Fruit fly (Drosophila melanogaster) whole organism, larva: ENCODE results near the gene CG7131.

ENCODE experiments used
- noc ChIP-seq: fragments of 200-800 bp; sonication (Bioruptor generic); optimal IDR thresholded peaks from 3 replicates; lab custom pipeline; 2019; ENCODE audit warnings: missing biosample characterization, mild to moderate bottlenecking, missing genetic modification characterization, moderate library complexity

The CG7131 gene

DNA sequence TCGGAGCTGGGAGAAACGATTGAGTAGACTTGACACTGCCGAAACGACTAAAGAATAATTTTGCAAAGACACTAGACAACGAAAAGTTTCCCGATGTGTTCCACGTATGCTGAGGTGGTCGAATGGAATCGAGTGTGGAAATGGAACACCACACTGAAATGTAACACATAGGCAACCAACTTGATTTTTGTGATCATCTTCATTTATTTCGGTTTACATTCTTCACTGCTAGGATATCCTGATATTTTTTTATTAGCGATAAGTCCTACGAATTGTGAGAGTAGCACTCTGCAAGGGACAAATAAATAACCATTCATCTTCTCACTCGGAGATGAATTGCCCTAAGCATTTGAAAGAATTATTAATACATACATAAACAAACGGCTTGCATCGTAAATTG is at the start of gene CG7131:
Gene CG7131 (minus strand): TSS at position 101 of the 400 bp plus-strand sequence.
- TF ChIP-seq noc (tag; lab: Kevin White, UChicago): no peak

DNA sequence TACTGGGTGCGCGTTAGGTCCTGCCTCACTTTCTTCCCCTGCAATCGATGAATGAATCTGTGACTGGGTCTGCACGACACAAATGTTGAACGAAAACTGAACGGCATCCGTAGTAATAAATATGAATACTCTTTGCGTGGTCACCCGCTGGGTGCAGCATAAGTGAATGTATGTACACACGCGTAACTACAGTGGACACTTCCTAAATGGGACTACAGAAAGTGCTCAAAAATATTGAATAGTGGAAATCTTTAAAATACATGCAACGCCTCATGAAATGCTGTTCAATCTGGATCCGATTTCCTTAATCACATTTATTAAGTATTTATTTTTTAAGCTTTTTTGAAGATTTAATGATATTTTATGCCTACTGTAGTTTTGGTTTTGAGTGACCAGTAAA is 40.3 kb upstream of the CG7131 start, which contains the start of gene naz:
Gene naz (minus strand): TSS at position 101 of the 400 bp plus-strand sequence.
- TF ChIP-seq noc (tag; lab: Kevin White, UChicago): no peak

DNA sequence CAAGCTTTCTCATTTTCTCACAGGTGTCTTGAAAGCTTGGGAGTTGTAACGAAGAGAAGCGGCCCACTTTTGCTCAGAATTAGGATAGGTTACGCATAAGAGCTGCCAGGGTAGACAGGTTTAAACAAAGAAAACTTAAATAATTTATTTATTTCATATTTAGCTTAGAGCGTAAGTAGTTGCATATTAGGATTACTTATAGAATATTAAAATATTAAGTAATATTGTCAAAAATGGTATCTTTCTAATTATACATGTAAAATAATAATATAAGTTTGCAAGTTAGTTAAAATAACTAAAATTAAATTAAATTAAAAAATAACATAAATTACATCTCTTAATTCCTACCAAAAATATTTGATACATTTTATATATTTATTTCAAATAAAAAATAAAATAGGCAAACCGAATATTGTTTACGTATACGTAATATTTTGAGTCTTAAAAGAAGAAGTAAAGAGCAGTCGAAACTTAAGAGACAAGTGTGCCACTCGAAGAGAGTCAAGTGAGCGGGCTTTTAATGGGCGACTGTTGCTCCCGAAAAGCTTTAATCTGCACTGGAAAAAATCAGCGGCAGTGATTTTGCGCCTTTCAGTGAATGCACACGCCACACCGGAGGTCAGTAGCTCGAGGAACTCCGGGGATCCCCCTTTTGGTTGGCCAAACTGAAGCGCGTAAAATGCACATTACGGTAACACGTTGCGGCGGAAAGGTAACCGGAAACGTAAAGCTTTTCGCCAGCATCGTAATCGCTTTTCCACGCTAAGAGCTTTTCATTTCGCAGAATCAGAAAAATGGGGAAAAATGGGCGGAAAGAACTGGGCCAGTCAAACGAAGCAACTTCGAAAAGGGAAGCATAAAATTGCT is 26.5 kb upstream of the CG7131 start:
- no peak for TF ChIP-seq noc (tag; lab: Kevin White, UChicago)

DNA sequence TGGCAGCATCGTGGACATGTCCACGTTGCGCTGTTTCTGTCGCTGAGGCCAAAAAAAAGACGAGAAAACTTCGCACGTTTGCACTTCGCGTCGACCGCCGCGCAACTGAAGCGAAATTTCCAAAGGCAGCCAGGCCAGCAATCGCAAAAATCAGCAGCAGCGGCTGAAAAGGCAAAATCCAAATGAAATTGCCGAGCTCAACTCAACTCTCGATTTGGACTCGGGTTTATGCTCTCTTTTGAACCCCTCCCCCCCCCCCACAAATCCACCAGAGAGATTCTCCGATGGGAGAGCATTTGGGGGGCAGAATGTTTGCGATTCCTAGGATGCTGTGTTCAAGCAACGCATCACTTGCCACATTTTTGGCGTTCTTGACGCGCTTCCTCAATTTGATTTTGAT is 25.7 kb upstream of the CG7131 start, which contains the start of gene PKD:
Gene PKD (minus strand): TSS at position 88 of the 400 bp plus-strand sequence.
- no peak for TF ChIP-seq noc (tag; lab: Kevin White, UChicago)

DNA sequence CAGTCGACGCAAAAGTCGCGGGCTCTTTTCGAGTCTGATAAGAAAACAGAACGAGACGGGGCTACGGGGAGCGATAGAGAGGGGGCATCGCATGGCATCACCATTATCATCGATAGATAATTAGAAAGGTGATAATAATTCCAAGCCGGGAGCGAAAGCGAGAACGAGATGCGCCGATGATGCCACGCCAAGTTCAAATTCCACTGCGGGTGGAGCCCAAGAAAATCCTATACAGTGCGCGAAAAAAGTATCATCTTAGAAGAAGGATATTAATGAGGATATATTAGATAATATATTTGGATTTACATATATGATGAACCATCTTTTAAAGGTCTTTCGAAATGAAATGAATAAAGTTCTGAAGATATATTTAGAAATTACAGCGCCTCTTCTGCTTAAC is 24.2 kb upstream of the CG7131 start:
- TF ChIP-seq noc (tag; lab: Kevin White, UChicago): peak; percentile 30

DNA sequence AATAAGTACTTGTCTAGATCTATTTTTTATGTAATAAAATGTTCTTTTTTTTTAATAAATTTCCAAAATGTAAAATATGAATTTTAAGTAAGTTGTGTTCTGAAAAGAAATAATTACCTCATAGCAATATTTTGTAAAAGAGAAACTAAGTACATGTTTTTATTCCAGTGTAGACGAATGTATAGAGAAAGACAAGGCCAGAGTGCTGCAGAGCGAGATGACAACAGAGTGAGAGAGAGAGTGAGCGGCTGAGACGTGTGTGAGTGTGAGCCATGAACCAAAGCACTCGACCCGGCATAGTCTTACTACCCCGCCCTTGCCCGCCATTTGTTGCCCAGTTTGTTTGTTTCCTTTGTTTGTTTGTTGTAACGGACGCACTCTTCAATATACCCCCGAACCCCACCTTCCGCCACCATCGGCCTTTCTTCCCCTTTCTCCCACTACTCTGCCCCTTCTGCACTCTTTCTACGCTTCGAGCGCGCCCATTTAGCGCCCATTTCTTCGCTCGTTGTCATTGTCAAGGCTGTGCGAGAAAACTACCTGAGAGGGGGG is 22.9 kb upstream of the CG7131 start:
- TF ChIP-seq noc (tag; lab: Kevin White, UChicago): peak; percentile 10

DNA sequence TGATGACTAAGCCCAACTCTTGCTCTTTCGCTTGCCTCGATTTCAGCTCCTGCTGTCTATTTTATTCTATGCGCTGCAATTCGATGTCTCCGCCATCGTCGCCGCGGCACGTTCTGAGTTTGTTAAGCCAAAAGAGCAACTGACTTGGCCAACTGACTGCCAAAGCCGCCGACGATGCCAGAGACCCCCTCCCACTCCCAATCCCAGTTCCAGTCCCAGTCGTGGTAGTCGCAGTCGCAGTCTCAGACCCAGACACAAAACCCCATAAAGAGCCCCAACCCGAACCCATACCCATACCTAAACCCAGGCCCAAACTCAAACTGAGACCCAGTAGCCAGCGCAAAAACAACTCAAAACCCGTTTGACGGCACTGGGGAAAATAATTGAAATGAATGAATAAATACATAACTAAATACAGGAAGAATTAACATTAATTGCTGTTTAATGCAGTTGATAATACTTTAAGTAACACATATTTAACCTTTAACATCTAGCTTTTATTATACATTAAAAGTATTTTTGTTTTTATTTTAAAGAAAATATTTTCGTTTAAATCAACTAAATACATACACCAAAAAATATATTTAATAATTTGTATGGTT is 22.3 kb upstream of the CG7131 start:
- no peak for TF ChIP-seq noc (tag; lab: Kevin White, UChicago)

DNA sequence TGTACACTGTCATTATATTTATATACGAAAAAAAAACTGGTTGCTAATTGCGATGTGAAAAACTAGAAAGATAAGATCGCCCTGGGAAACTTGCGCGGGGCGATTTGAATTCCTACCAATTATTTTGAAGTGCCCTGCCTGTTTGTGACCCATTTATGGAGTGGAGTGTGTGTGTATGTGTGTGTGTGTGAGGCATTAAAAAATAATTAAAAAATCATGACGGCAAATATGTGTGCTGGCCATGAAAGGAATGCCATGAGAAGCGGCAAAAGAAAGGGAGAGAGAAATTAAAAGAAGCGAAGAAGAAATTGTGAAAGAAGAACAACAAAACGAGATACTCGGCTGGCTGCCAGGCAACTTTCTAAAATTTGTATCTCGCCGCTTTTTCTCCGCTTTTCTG is 21.3 kb upstream of the CG7131 start:
- TF ChIP-seq noc (tag; lab: Kevin White, UChicago): no peak

DNA sequence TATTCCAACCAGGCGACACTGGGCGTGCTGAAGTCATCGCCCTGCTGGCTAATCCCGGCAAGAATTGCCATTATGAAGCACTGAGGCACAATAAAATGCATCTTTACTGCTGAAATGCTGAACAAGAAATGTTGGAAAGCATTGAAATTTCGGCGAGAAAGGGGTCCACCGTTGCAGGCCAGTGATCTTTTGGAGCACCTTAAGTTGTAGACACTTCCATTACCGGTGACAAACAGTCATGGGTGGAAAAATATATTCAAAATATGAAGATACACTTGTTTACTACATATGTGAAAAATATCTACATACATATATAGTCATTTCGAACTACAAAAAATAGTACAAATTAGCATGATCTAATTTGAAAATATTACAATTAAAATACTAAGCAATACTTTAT is 14.2 kb upstream of the CG7131 start, which contains the start of gene CG7126:
Gene CG7126 (minus strand): TSS at position 101 of the 400 bp plus-strand sequence.
- TF ChIP-seq noc (tag; lab: Kevin White, UChicago): no peak

DNA sequence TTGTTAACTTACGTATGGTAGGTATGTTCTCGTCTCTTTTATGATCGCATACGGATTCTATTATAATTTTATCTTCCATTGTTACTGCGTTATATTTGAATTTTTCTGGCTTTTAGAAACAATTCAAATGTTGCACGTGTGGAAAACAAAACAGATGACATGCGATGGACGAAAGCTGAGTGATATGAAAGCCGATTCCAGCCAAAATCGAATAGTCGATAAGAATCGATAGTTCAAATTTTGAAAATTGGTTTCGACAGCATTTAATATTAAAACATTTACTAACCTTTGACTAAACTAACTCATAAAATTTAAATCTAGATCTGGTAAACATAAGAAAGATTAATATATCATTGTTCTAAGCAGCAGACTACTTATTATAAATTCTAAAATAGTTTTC is 13.0 kb upstream of the CG7131 start, which contains the start of gene Polr1E:
Gene Polr1E (minus strand): TSS at position 160 of the 400 bp plus-strand sequence.
- no peak for TF ChIP-seq noc (tag; lab: Kevin White, UChicago)

DNA sequence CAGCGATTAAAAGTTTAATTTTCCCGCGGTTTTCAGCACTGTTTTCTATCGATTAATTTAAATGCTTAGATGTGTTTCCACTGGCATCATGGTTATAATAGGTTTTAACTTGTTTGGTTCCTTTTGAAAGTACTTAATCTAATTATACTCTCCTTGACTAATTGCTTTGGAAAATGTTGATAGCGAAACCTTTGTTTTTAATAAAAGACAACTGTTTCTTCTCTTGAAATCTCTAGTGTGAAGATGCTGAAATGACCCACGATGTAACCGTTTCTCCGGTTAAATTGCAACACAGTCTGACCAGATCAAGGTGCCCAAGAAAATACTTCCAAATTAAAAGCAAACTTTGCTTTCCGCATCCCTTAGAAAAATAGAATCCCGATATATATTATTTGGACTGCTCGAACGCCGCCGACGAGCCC is 10.3 kb upstream of the CG7131 start, which contains the start of gene Dlc90F:
Gene Dlc90F (plus strand): TSS at position 330 of the 422 bp plus-strand sequence.
- TF ChIP-seq noc (tag; lab: Kevin White, UChicago): peak; percentile 6

DNA sequence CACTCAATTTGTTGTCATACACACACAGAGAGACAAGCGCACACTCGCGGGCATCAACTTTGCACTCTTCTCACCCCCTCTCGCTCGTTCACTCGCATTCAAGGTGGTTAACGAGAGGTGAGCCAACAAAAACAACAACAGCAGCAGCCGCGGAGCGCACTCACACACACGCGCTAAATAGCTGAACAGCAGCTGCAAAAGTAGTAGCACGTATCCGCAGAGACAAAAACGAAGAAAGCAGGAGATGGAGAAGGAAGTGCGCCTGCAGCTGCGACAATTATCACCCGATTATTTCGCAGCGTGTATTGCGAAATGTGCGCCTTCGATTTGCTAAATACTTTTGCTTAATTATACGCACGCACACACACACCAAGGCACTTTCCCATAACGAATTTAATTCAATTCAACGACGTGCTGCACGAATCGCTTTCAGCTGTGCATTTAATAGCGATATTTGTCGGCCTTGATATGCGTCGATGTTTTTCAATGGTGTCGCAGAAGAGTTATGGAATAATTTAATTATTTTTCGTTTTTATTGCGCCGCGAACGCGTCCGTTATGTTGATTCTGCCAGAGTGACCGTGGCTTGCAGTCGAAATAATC is 9.8 kb upstream of the CG7131 start:
- peak; percentile 30 for TF ChIP-seq noc (tag; lab: Kevin White, UChicago)

DNA sequence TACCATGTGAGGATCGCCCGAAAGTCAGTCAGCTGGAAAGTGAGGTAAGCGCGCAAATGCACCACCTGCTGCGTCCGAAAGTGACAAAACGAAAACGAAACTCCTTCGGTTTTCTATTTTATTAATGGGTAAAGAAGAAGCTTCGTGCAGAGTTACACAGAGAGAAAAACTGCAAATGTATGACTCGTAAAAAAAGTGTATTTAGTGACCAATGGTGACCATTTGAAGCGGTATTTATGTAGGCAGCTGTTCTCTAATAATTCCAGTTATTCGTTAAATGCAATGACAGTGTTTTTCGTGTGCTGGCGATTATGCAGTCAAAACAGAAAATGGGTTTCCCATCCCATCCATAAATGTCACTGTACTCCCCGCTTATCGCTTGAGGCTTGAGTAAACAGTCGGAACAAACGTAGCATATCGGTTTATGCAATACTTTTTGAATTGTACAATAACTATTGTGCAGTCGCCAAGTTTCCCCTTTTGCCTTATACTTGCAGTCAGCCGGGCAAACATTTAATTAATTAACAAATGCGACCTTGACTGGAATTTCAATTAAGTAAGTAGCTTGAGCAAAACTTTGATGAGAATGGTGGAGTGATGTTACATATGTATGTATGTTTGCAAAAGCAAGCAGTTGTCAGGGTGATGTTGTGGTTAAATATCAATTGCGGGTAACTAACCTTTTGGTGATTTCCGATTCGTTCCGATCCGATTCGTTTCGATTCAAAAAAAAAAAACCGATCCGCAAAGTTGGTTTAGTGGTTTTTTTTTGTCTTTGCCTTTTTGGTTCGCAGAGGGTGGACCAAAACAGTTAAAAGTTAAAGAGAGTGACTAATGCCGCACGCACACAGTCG is 9.1 kb upstream of the CG7131 start:
- TF ChIP-seq noc (tag; lab: Kevin White, UChicago): no peak

DNA sequence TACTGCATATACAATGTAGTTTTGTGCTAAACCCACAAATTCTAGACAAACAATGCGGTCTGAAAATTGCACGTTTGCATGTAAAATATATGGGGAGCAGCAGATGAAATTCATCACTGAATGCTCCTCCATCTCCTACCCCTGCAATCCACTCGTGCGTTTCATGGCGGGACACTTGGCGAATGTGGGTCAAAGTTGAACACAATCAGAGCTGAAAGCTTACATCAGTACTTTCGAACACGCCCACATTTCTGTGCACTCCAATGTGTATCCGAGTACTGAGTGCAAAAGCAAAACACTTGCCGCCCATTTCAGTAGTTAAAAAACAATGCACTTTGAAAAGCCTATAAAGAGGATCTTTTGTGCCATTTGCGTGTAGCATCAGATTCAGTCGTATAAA is 8.2 kb upstream of the CG7131 start:
- TF ChIP-seq noc (tag; lab: Kevin White, UChicago): no peak

DNA sequence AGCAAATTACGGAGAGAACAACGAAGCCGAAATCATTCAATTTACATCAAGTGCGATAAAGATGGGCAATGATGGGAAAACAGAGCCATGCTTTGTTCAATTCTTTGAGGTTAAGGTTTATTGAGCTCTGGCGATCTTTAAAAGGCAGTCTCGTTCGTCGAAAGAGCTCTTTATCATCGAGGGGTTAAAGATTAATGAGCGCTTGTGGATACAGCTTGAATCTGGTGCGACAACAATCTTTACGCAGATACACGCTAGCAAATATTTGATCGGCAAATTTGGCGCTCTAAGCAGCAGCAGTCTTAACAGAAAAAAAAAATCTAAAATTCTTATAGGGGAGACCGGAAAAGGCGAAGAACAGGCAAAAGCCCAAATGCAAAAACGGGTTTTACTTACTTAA is 7.5 kb upstream of the CG7131 start:
- TF ChIP-seq noc (tag; lab: Kevin White, UChicago): no peak
